Fruit fly (Drosophila melanogaster) whole organism, adult: Measurements from ENCODE around the gene scyl.

Experiments
- CG11617 ChIP-seq: fragments of 200-800 bp; sonication (Bioruptor generic); optimal IDR thresholded peaks from 2 replicates; lab custom pipeline; 2017; ENCODE audit warnings: mild to moderate bottlenecking, missing biosample characterization, missing genetic modification reagents, missing genetic modification characterization
- CG12768 ChIP-seq: fragments of 200-800 bp; sonication (Bioruptor generic); optimal IDR thresholded peaks from 2 replicates; lab custom pipeline; 2017; ENCODE audit warnings: missing biosample characterization, missing genetic modification characterization, mild to moderate bottlenecking, moderate library complexity, missing genetic modification reagents
- CG33017 ChIP-seq: fragments of 200-800 bp; sonication (Bioruptor generic); optimal IDR thresholded peaks from 2 replicates; lab custom pipeline; 2018; ENCODE audit warnings: missing biosample characterization, mild to moderate bottlenecking, missing genetic modification characterization, moderate library complexity
- CG5204 ChIP-seq: fragments of 200-800 bp; sonication (Bioruptor generic); optimal IDR thresholded peaks from 2 replicates; lab custom pipeline; 2016; ENCODE audit warnings: missing biosample characterization, missing genetic modification characterization
- CG7045 ChIP-seq: fragments of 200-800 bp; sonication (Bioruptor generic); optimal IDR thresholded peaks from 2 replicates; lab custom pipeline; 2017; ENCODE audit warnings: missing biosample characterization, mild to moderate bottlenecking, missing genetic modification characterization
- CG7101 ChIP-seq: fragments of 200-800 bp; sonication (Bioruptor generic); optimal IDR thresholded peaks from 2 replicates; lab custom pipeline; 2018; ENCODE audit warnings: missing biosample characterization, mild to moderate bottlenecking, missing genetic modification characterization, moderate library complexity
- Clk ChIP-seq: fragments of 200-800 bp; sonication (Bioruptor generic); optimal IDR thresholded peaks from 2 replicates; lab custom pipeline; 2017; ENCODE audit warnings: missing biosample characterization, missing genetic modification characterization
- Hr96 ChIP-seq: fragments of 200-800 bp; sonication (Bioruptor generic); optimal IDR thresholded peaks from 2 replicates; lab custom pipeline; 2016; ENCODE audit warnings: missing biosample characterization, missing genetic modification characterization
- Mnt ChIP-seq: fragments of 200-800 bp; sonication (Bioruptor generic); optimal IDR thresholded peaks from 2 replicates; lab custom pipeline; 2016; ENCODE audit warnings: missing biosample characterization, mild to moderate bottlenecking, missing genetic modification characterization
- cnc ChIP-seq, 2 experiments: fragments of >200 bp; optimal IDR thresholded peaks; 2 replicates each; lab custom pipeline; 2017
- ovo ChIP-seq: fragments of 200-800 bp; sonication (Bioruptor generic); optimal IDR thresholded peaks from 2 replicates; lab custom pipeline; 2016; ENCODE audit warnings: missing biosample characterization, missing genetic modification characterization
- tj ChIP-seq: fragments of 200-800 bp; sonication (Bioruptor generic); optimal IDR thresholded peaks from 3 replicates; lab custom pipeline; 2017; ENCODE audit warnings: missing biosample characterization, mild to moderate bottlenecking, missing genetic modification characterization, moderate library complexity

dm6 chr3L:11246046-11246887, 5.8 kb upstream of the scyl start:
- TF ChIP-seq CG7045 (GFP tag; lab: Kevin White, UChicago) (peak; percentile 58), CG33017 (peak; percentile 65), Mnt (no peak), Clk (GFP tag; lab: Kevin White, UChicago) (peak; percentile 69), ovo (GFP tag; lab: Kevin White, UChicago) (peak; percentile 49), CG7101 (tag; lab: Kevin White, UChicago) (peak; percentile 51), CG11617 (GFP tag; lab: Kevin White, UChicago) (peak; percentile 43), tj (GFP tag; lab: Kevin White, UChicago) (peak; percentile 73), CG12768 (GFP tag; lab: Kevin White, UChicago) (peak; percentile 92), Hr96 (GFP tag; lab: Kevin White, UChicago) (peak; percentile 69), cnc (optimal IDR thresholded peaks at IDR 0.05; lab: Kevin White, UChicago) (no peak), CG5204 (peak; percentile 44)
